Worm (Caenorhabditis elegans) whole organism, L3 larva: ENCODE measurements around the gene C08B6.2.

Source experiments
- ceh-28 ChIP-seq: fragments of 150-350 bp; optimal IDR thresholded peaks from 2 replicates; lab custom pipeline; 2014; ENCODE audit warnings: missing biosample characterization, missing genetic modification reagents, missing genetic modification characterization
- elt-1 ChIP-seq: fragments of 150-350 bp; optimal IDR thresholded peaks from 2 replicates; lab custom pipeline; 2014; ENCODE audit warnings: missing biosample characterization, missing genetic modification characterization
- elt-2 ChIP-seq: sonication (generic microtip); optimal IDR thresholded peaks from 2 replicates; lab custom pipeline; 2016; ENCODE audit warnings: missing genetic modification reagents, mild to moderate bottlenecking, missing genetic modification characterization, missing compliant biosample characterization
- lsy-12 ChIP-seq: sonication (generic microtip); optimal IDR thresholded peaks from 2 replicates; lab custom pipeline; 2016; ENCODE audit warnings: mild to moderate bottlenecking, missing genetic modification characterization, missing compliant biosample characterization
- nhr-237 ChIP-seq: fragments of 150-350 bp; optimal IDR thresholded peaks from 2 replicates; lab custom pipeline; 2014; ENCODE audit warnings: missing biosample characterization, missing genetic modification characterization
- nhr-43 ChIP-seq: sonication (generic microtip); optimal IDR thresholded peaks from 2 replicates; lab custom pipeline; 2016; ENCODE audit warnings: mild to moderate bottlenecking, missing genetic modification characterization, missing compliant biosample characterization; ENCODE audit not compliant: poor library complexity, severe bottlenecking
- skn-1 ChIP-seq: fragments of 150-350 bp; optimal IDR thresholded peaks from 2 replicates; lab custom pipeline; 2014; ENCODE audit warnings: missing biosample characterization, missing genetic modification characterization
- tbx-2 ChIP-seq: sonication (generic microtip); optimal IDR thresholded peaks from 2 replicates; lab custom pipeline; 2016; ENCODE audit warnings: mild to moderate bottlenecking, missing genetic modification characterization, missing compliant biosample characterization
- unc-62 ChIP-seq: fragments of 150-350 bp; sonication (generic microtip); optimal IDR thresholded peaks from 4 replicates; lab custom pipeline; 2014; ENCODE audit warnings: missing biosample characterization, missing genetic modification reagents, missing genetic modification characterization

DNA sequence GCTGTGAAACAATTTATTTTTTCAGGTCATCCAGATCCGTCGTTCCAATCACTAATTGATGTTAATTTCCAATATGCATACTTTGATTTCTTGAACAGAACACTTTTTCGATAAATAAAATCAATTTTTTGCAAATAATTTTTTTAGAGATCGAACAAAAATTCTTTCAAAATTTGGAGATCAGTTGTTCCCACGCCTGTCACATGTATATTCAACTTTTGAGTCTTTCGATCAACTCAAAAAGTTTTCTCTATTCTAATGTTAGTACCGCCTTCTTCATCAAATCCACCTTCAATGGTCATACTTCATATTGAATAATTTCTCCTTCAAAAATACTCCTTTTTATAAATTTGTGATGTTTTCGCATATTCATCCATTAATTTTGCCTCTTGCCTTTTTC is 49.2 kb downstream of the C08B6.2 start, which contains the start of gene srsx-29:
- no peak for TF ChIP-seq skn-1
- TF ChIP-seq ceh-28, result no peak
- no peak for TF ChIP-seq nhr-43 (tag; lab: Kevin White, UChicago)
- no peak for TF ChIP-seq elt-1 (tag; lab: Kevin White, UChicago)
- no peak for TF ChIP-seq tbx-2 (tag; lab: Kevin White, UChicago)
- no peak for TF ChIP-seq unc-62 (GFP tag; lab: Kevin White, UChicago)
- TF ChIP-seq elt-2 (tag; lab: Kevin White, UChicago), result no peak
- TF ChIP-seq lsy-12 (tag; lab: Kevin White, UChicago), result no peak
- TF ChIP-seq nhr-237, result no peak
